Fruit fly (Drosophila melanogaster) whole organism, wandering third instar larva: ENCODE results near the gene CG32487.

Experiments
- CG32264 ChIP-seq: fragments of 200-800 bp; sonication (Bioruptor generic); optimal IDR thresholded peaks from 2 replicates; lab custom pipeline; 2016; ENCODE audit warnings: missing biosample characterization, missing genetic modification characterization
- Hr78 ChIP-seq: fragments of >200 bp; optimal IDR thresholded peaks from 2 replicates; lab custom pipeline; 2017; ENCODE audit warnings: missing biosample characterization, missing genetic modification characterization
- brk ChIP-seq: fragments of 200-800 bp; sonication (Bioruptor generic); optimal IDR thresholded peaks from 2 replicates; lab custom pipeline; 2016; ENCODE audit warnings: missing biosample characterization, mild to moderate bottlenecking, missing genetic modification characterization
- dmrt93B ChIP-seq: fragments of 200-800 bp; sonication (Bioruptor generic); optimal IDR thresholded peaks from 2 replicates; lab custom pipeline; 2018; ENCODE audit warnings: missing biosample characterization, mild to moderate bottlenecking, missing genetic modification characterization
- ey ChIP-seq: fragments of 200-800 bp; sonication (Bioruptor generic); optimal IDR thresholded peaks from 2 replicates; lab custom pipeline; 2016; ENCODE audit warnings: missing biosample characterization, missing genetic modification characterization
- jim ChIP-seq: fragments of 175-275, 200-325 bp; sonication (Bioruptor generic); optimal IDR thresholded peaks from 2 replicates; lab custom pipeline; 2016; ENCODE audit warnings: missing biosample characterization, mild to moderate bottlenecking, missing genetic modification characterization

DNA sequence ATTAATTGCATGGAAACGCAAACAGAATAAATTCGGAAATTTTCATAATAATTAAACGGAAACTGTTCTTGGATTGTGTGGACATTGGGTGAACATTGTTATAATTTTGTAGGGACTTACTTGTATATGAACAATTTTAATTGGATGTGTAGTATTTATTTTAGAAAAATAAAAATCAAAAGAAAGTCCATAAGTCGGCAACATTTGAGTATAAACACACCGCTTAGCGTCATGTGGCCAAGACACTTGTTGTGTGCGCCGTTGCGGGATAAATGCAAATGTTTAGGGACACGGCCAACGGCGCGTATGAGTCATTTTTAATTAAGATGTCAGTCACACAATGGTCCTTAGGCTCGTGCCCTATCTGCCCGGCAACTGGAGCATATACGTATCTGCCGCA lies 30.8 kb downstream of the CG32487 start:
- TF ChIP-seq jim (GFP tag; lab: Kevin White, UChicago) (no peak), dmrt93B (GFP tag; lab: Kevin White, UChicago) (no peak), CG32264 (GFP tag; lab: Kevin White, UChicago) (no peak), ey (no peak), brk (GFP tag; lab: Kevin White, UChicago) (no peak), Hr78 (GFP tag; lab: Kevin White, UChicago) (no peak)
